Worm (Caenorhabditis elegans) whole organism, L4 larva: ENCODE measurements around the gene clec-59.

Experiments
- D1046.2 ChIP-seq: fragments of 200-800 bp; sonication (Bioruptor generic); IDR thresholded peaks from 2 replicates; pipeline ENCODE4 v1.3.6; 2022; ENCODE audit warnings: missing genetic modification characterization, missing compliant biosample characterization
- F49E8.2 ChIP-seq: sonication (generic microtip); optimal IDR thresholded peaks from 2 replicates; lab custom pipeline; 2016; ENCODE audit warnings: missing compliant biosample characterization, mild to moderate bottlenecking, missing genetic modification characterization, borderline replicate concordance
- T26A8.4 ChIP-seq: fragments of 200-800 bp; sonication (Bioruptor generic); IDR thresholded peaks from 2 replicates; pipeline ENCODE4 v1.3.6; 2022; ENCODE audit warnings: missing genetic modification characterization, missing compliant biosample characterization
- Y105C5A.15 ChIP-seq: fragments of 200-800 bp; sonication (Bioruptor generic); IDR thresholded peaks from 2 replicates; pipeline ENCODE4 v1.3.6; 2022; ENCODE audit warnings: missing genetic modification characterization, missing compliant biosample characterization
- Y48G9A.11 ChIP-seq: fragments of 200-800 bp; sonication (Bioruptor generic); IDR thresholded peaks from 2 replicates; pipeline ENCODE4 v1.3.6; 2022; ENCODE audit warnings: missing genetic modification reagents, missing genetic modification characterization, missing compliant biosample characterization
- ZK337.2 ChIP-seq: fragments of 200-800 bp; sonication (Bioruptor generic); IDR thresholded peaks from 2 replicates; pipeline ENCODE4 v1.3.6; 2022; ENCODE audit warnings: missing genetic modification reagents, missing genetic modification characterization, missing compliant biosample characterization
- aha-1 ChIP-seq: fragments of 150-350 bp; peaks from one replicate; lab custom pipeline; 2014; ENCODE audit warnings: missing biosample characterization, missing genetic modification characterization
- ama-1 ChIP-seq: fragments of 150-350 bp; optimal IDR thresholded peaks from 2 replicates; lab custom pipeline; 2014; ENCODE audit warnings: inconsistent platforms, mixed read lengths
- arid-1 ChIP-seq: fragments of 200-800 bp; sonication (Bioruptor generic); conservative IDR thresholded peaks from 2 replicates; pipeline ENCODE4 v1.3.6; 2022; ENCODE audit warnings: missing genetic modification reagents, missing genetic modification characterization, missing compliant biosample characterization
- attf-4 ChIP-seq: sonication (generic microtip); optimal IDR thresholded peaks from 3 replicates; lab custom pipeline; 2017; ENCODE audit warnings: missing biosample characterization, missing genetic modification characterization
- ceh-28 ChIP-seq: fragments of 150-350 bp; optimal IDR thresholded peaks from 2 replicates; lab custom pipeline; 2014; ENCODE audit warnings: missing biosample characterization, missing genetic modification reagents, missing genetic modification characterization
- ceh-32 ChIP-seq: sonication (generic microtip); optimal IDR thresholded peaks from 2 replicates; lab custom pipeline; 2016; ENCODE audit warnings: mild to moderate bottlenecking, missing genetic modification characterization, missing compliant biosample characterization; ENCODE audit not compliant: poor library complexity
- ceh-44 ChIP-seq: fragments of 200-800 bp; sonication (Bioruptor generic); IDR thresholded peaks from 2 replicates; pipeline ENCODE4 v1.3.6; 2022; ENCODE audit warnings: missing genetic modification reagents, missing genetic modification characterization, missing compliant biosample characterization
- ceh-62 ChIP-seq: sonication (generic microtip); optimal IDR thresholded peaks from 2 replicates; lab custom pipeline; 2017; ENCODE audit warnings: missing biosample characterization, missing genetic modification characterization
- cey-2 ChIP-seq: sonication (generic microtip); optimal IDR thresholded peaks from 3 replicates; lab custom pipeline; 2017; ENCODE audit warnings: missing genetic modification characterization, mild to moderate bottlenecking, missing compliant biosample characterization, antibody characterized with exemption, borderline replicate concordance; ENCODE audit not compliant: insufficient read depth
- daf-16 ChIP-seq, 3 experiments: sonication (generic microtip); optimal IDR thresholded peaks; 2 replicates each; lab custom pipeline; 2016 to 2017; ENCODE audit warnings: missing genetic modification characterization in 3 of 3, missing genetic modification reagents in 3 of 3, mild to moderate bottlenecking in 2 of 3, missing compliant biosample characterization in 2 of 3, missing biosample characterization in 1 of 3, moderate library complexity in 1 of 3
- daf-8 ChIP-seq: fragments of 200-800 bp; sonication (Bioruptor generic); IDR thresholded peaks from 2 replicates; pipeline ENCODE4 v1.3.6; 2022; ENCODE audit warnings: missing genetic modification characterization, missing compliant biosample characterization
- dmd-8 ChIP-seq: fragments of 200-800 bp; sonication (Bioruptor generic); IDR thresholded peaks from 2 replicates; pipeline ENCODE4 v1.3.6; 2022; ENCODE audit warnings: missing genetic modification characterization, missing compliant biosample characterization
- fkh-10 ChIP-seq: fragments of 150-350 bp; optimal IDR thresholded peaks from 2 replicates; lab custom pipeline; 2014; ENCODE audit warnings: missing biosample characterization, missing genetic modification reagents, missing genetic modification characterization
- fos-1 ChIP-seq: fragments of 150-350 bp; optimal IDR thresholded peaks from 2 replicates; lab custom pipeline; 2014; ENCODE audit warnings: missing biosample characterization, missing genetic modification characterization
- hif-1 ChIP-seq, 2 experiments: sonication (generic microtip); optimal IDR thresholded peaks; 2 replicates each; lab custom pipeline; 2016 to 2017; ENCODE audit warnings: missing compliant biosample characterization in 2 of 2, missing genetic modification characterization in 2 of 2, missing genetic modification reagents in 2 of 2, missing genotype in 2 of 2, mild to moderate bottlenecking in 1 of 2
- hlh-11 ChIP-seq: fragments of 200-800 bp; sonication (Bioruptor generic); optimal IDR thresholded peaks from 2 replicates; lab custom pipeline; 2018; ENCODE audit warnings: mild to moderate bottlenecking, missing genetic modification characterization, missing compliant biosample characterization
- hlh-30 ChIP-seq: sonication (generic microtip); optimal IDR thresholded peaks from 2 replicates; lab custom pipeline; 2017; ENCODE audit warnings: antibody characterized with exemption, mild to moderate bottlenecking, missing genetic modification characterization, missing compliant biosample characterization; ENCODE audit not compliant: insufficient read depth
- jun-1 ChIP-seq: fragments of 150-350 bp; optimal IDR thresholded peaks from 2 replicates; lab custom pipeline; 2014; ENCODE audit warnings: missing biosample characterization, missing genetic modification reagents, missing genetic modification characterization
- lim-7 ChIP-seq: fragments of 200-800 bp; sonication (Bioruptor generic); IDR thresholded peaks from 2 replicates; pipeline ENCODE4 v1.3.6; 2022; ENCODE audit warnings: missing genetic modification characterization, missing compliant biosample characterization
- lin-1 ChIP-seq: fragments of 200-800 bp; sonication (Bioruptor generic); IDR thresholded peaks from 2 replicates; pipeline ENCODE4 v1.3.6; 2022; ENCODE audit warnings: missing genetic modification reagents, missing genetic modification characterization, missing compliant biosample characterization
- lsy-2 ChIP-seq, 2 experiments: fragments of 150-350 bp in 1 of 2; sonication (generic microtip) in 1 of 2; optimal IDR thresholded peaks; 2 replicates each; lab custom pipeline; 2014 to 2017; ENCODE audit warnings: missing biosample characterization in 2 of 2, missing genetic modification characterization in 2 of 2
- mxl-2 ChIP-seq: fragments of 200-800 bp; sonication (Bioruptor generic); conservative IDR thresholded peaks from 2 replicates; pipeline ENCODE4 v1.3.6; 2022; ENCODE audit warnings: missing genetic modification reagents, missing genetic modification characterization, missing compliant biosample characterization
- nhr-10 ChIP-seq: fragments of 150-350 bp; optimal IDR thresholded peaks from 2 replicates; lab custom pipeline; 2014; ENCODE audit warnings: missing biosample characterization, missing genetic modification characterization
- nhr-237 ChIP-seq: sonication (generic microtip); optimal IDR thresholded peaks from 2 replicates; lab custom pipeline; 2017; ENCODE audit warnings: missing biosample characterization, missing genetic modification characterization
- nhr-28 ChIP-seq: fragments of 150-350 bp; optimal IDR thresholded peaks from 2 replicates; lab custom pipeline; 2014; ENCODE audit warnings: missing biosample characterization, missing genetic modification characterization
- nhr-41 ChIP-seq: fragments of 200-800 bp; sonication (Bioruptor generic); IDR thresholded peaks from 2 replicates; pipeline ENCODE4 v1.3.6; 2022; ENCODE audit warnings: missing genetic modification reagents, missing genetic modification characterization, missing compliant biosample characterization
- nhr-76 ChIP-seq: fragments of 150-350 bp; optimal IDR thresholded peaks from 2 replicates; lab custom pipeline; 2014; ENCODE audit warnings: missing biosample characterization, missing genetic modification characterization
- pha-4 ChIP-seq, 2 experiments: fragments of 150-350 bp in 1 of 2; fragments of 200-800 bp in 1 of 2; sonication (Bioruptor generic) in 1 of 2; IDR thresholded peaks in 1 of 2; optimal IDR thresholded peaks in 1 of 2; 2 replicates each; pipeline versions ENCODE4 v1.3.6 to Lab custom; 2014 to 2022; ENCODE audit warnings: missing genetic modification characterization in 2 of 2, missing genetic modification reagents in 2 of 2, missing biosample characterization in 1 of 2, missing compliant biosample characterization in 1 of 2
- sdz-12 ChIP-seq: fragments of 200-800 bp; sonication (Bioruptor generic); optimal IDR thresholded peaks from 2 replicates; lab custom pipeline; 2018; ENCODE audit warnings: mild to moderate bottlenecking, missing genetic modification characterization, missing compliant biosample characterization
- set-16 ChIP-seq: fragments of 200-800 bp; sonication (Bioruptor generic); IDR thresholded peaks from 2 replicates; pipeline ENCODE4 v1.3.6; 2022; ENCODE audit warnings: missing genetic modification reagents, missing genetic modification characterization, missing compliant biosample characterization
- skn-1 ChIP-seq: fragments of 150-350 bp; optimal IDR thresholded peaks from 2 replicates; lab custom pipeline; 2014; ENCODE audit warnings: missing biosample characterization, missing genetic modification characterization
- snpc-4 ChIP-seq: fragments of 150-350 bp; optimal IDR thresholded peaks from 2 replicates; lab custom pipeline; 2014; ENCODE audit warnings: missing biosample characterization, missing genetic modification characterization
- spr-3 ChIP-seq: fragments of 200-800 bp; sonication (Bioruptor generic); optimal IDR thresholded peaks from 2 replicates; lab custom pipeline; 2018; ENCODE audit warnings: mild to moderate bottlenecking, missing genetic modification characterization, missing compliant biosample characterization
- unc-130 ChIP-seq: sonication (generic microtip); optimal IDR thresholded peaks from 2 replicates; lab custom pipeline; 2016; ENCODE audit warnings: missing genetic modification reagents, missing genetic modification characterization, missing compliant biosample characterization
- zag-1 ChIP-seq: fragments of 150-350 bp; optimal IDR thresholded peaks from 2 replicates; lab custom pipeline; 2014; ENCODE audit warnings: missing biosample characterization, missing genetic modification characterization
- zfp-2 ChIP-seq: sonication (generic microtip); optimal IDR thresholded peaks from 2 replicates; lab custom pipeline; 2016; ENCODE audit warnings: mild to moderate bottlenecking, missing genetic modification characterization, missing compliant biosample characterization
- zip-11 ChIP-seq: fragments of 200-800 bp; sonication (Bioruptor generic); IDR thresholded peaks from 2 replicates; pipeline ENCODE4 v1.3.6; 2022; ENCODE audit warnings: missing genetic modification characterization, missing compliant biosample characterization

clec-59 gene

DNA sequence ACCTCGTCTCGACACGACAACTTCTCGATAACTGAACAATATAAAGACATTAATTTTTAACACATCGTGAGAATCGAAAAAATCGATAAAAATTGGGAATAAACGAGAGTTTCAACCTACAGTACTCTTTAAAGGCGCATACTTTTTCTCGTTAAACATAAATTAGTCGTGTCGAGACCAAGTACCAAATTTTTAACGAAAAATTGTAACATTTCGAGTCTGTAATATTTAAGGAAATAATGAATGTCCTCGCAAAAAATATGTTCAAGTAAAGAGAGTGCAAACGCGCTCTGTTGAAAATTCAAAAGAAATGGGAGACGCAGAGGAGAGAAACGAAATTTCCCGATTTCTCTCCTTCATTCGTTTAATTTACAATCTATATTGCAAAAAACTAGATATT, 28.9 kb downstream of the clec-59 start (continued):
- TF ChIP-seq pha-4 (GFP tag; IDR thresholded peaks at IDR 0.05; lab: Robert Waterston, UW) (no peak), pha-4 (tag; optimal IDR thresholded peaks at IDR 0.05; lab: Kevin White, UChicago) (no peak), snpc-4 (no peak), cey-2 (no peak), nhr-76 (tag; lab: Kevin White, UChicago) (no peak), hlh-30 (tag; lab: Kevin White, UChicago) (peak; percentile 31), unc-130 (GFP tag; lab: Kevin White, UChicago) (no peak), lin-1 (GFP tag; lab: Robert Waterston, UW) (no peak), F49E8.2 (tag; lab: Kevin White, UChicago) (no peak), Y105C5A.15 (GFP tag; lab: Robert Waterston, UW) (no peak)

DNA sequence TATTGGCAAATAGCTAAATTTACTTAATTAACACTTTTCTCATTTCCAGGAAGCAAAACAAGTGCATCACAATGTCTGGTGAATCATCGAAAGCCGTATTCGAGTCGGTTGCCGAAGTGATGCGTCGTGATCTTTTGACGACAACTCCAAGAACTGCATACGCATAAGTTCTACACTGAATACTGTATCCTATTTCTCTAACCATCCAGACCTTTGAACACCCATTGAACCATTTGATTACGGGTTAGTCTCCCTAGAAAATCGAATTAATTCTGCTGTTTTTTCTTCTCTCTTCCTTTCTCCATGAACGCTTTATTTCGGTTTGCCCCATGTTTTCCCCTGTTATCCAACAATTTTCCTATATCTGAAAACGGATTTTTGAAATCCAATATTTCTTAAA, 29.5 kb downstream of the clec-59 start, which contains the start of gene lin-56:
lin-56 (plus strand) TSS at position 301 of the 400 bp plus-strand sequence.
- TF ChIP-seq zip-11 (no peak), aha-1 (tag; lab: Kevin White, UChicago) (peak; percentile 54), arid-1 (no peak), nhr-10 (tag; lab: Kevin White, UChicago) (no peak), jun-1 (tag; lab: Kevin White, UChicago) (no peak), D1046.2 (GFP tag; lab: Robert Waterston, UW) (no peak)

- TF ChIP-seq sdz-12 (GFP tag; lab: Kevin White, UChicago): no peak
- no peak for TF ChIP-seq mxl-2 (GFP tag; lab: Robert Waterston, UW)
- peak; percentile 89 for TF ChIP-seq hlh-11 (tag; lab: Kevin White, UChicago)
- no peak for TF ChIP-seq arid-1
- no peak for TF ChIP-seq set-16 (GFP tag; lab: Robert Waterston, UW)
- no peak for TF ChIP-seq daf-8 (GFP tag; lab: Robert Waterston, UW)
- TF ChIP-seq daf-16 (GFP tag; optimal IDR thresholded peaks at IDR 0.05; lab: Kevin White, UChicago): peak in 1 of 2 experiments; percentile 28
- peak; percentile 61 for TF ChIP-seq daf-16 (tag; optimal IDR thresholded peaks at IDR 0.05; lab: Kevin White, UChicago)
- TF ChIP-seq cey-2: peak; percentile 49
- no peak for TF ChIP-seq lim-7 (GFP tag; lab: Robert Waterston, UW)
- no peak for TF ChIP-seq fos-1
- TF ChIP-seq nhr-237 (tag; lab: Kevin White, UChicago): no peak
- TF ChIP-seq dmd-8 (GFP tag; lab: Robert Waterston, UW): 0 out of 2 replicates have a peak, but pooled peaks have one; percentile 34
- no peak for TF ChIP-seq skn-1
- TF ChIP-seq ceh-32 (tag; lab: Kevin White, UChicago): no peak
- TF ChIP-seq attf-4 (tag; lab: Kevin White, UChicago): no peak
- TF ChIP-seq hif-1 (tag; optimal IDR thresholded peaks at IDR 0.05; lab: Kevin White, UChicago): peak in 1 of 2 experiments; percentile 72
- no peak for TF ChIP-seq ceh-62 (tag; lab: Kevin White, UChicago)
- TF ChIP-seq ama-1 (lab: Kevin White, UChicago): peak; percentile 31
- no peak for TF ChIP-seq zfp-2 (tag; lab: Kevin White, UChicago)
- no peak for TF ChIP-seq fkh-10 (GFP tag; lab: Kevin White, UChicago)
- peak; percentile 61 for TF ChIP-seq nhr-10 (tag; lab: Kevin White, UChicago)
- TF ChIP-seq ceh-44 (GFP tag; lab: Robert Waterston, UW): no peak
- TF ChIP-seq T26A8.4: peak; percentile 10; the same call in 1 of the 2 replicates
- no peak for TF ChIP-seq Y48G9A.11
- TF ChIP-seq nhr-28 (tag; lab: Kevin White, UChicago): peak; percentile 70
- TF ChIP-seq aha-1 (tag; lab: Kevin White, UChicago): peak; percentile 29
- no peak for TF ChIP-seq spr-3 (GFP tag; lab: Kevin White, UChicago)
- peak; percentile 25; the same call in 1 of the 2 replicates for TF ChIP-seq nhr-41 (GFP tag; lab: Robert Waterston, UW)
- peak in 1 of 2 experiments; percentile 28 for TF ChIP-seq lsy-2 (tag; optimal IDR thresholded peaks at IDR 0.05; lab: Kevin White, UChicago)
- TF ChIP-seq ceh-28 (tag; lab: Kevin White, UChicago): no peak
- TF ChIP-seq ZK337.2 (GFP tag; lab: Robert Waterston, UW): no peak
- no peak for TF ChIP-seq zag-1
- TF ChIP-seq hlh-30 (tag; lab: Kevin White, UChicago): peak; percentile 83
Observed at ce11 chrII:10447348-10448316, 31.6 kb downstream of the clec-59 start, which contains the start of gene ZK673.2. Gene ZK673.2 (plus strand): TSS chrII:10448266.
